Worm (Caenorhabditis elegans) whole organism, young adult: ENCODE measurements around the gene B0464.6.

Experiments
- F39B2.1 ChIP-seq: fragments of 200-800 bp; sonication (Bioruptor generic); IDR thresholded peaks from 2 replicates; pipeline ENCODE4 v1.3.6; 2022; ENCODE audit warnings: missing genetic modification reagents, missing genetic modification characterization, missing compliant biosample characterization
- T26A5.8 ChIP-seq: sonication (generic microtip); optimal IDR thresholded peaks from 2 replicates; lab custom pipeline; 2016; ENCODE audit warnings: missing genetic modification characterization, missing compliant biosample characterization
- Y95B8A.8 ChIP-seq: fragments of 200-800 bp; sonication (Bioruptor generic); IDR thresholded peaks from 2 replicates; pipeline ENCODE4 v1.3.6; 2022; ENCODE audit warnings: missing genetic modification reagents, missing genetic modification characterization, missing compliant biosample characterization
- akir-1 ChIP-seq: fragments of 200-800 bp; sonication (Bioruptor generic); optimal IDR thresholded peaks from 2 replicates; lab custom pipeline; 2018; ENCODE audit warnings: mild to moderate bottlenecking, missing genetic modification characterization, moderate library complexity, missing compliant biosample characterization
- bed-2 ChIP-seq: fragments of 200-800 bp; sonication (Bioruptor generic); IDR thresholded peaks from 2 replicates; pipeline ENCODE4 v1.3.6; 2022; ENCODE audit warnings: missing genetic modification reagents, missing genetic modification characterization, missing compliant biosample characterization
- cebp-2 ChIP-seq: fragments of 200-800 bp; sonication (Bioruptor generic); IDR thresholded peaks from 2 replicates; pipeline ENCODE4 v1.3.6; 2022; ENCODE audit warnings: missing genetic modification characterization, missing compliant biosample characterization
- egl-18 ChIP-seq: fragments of 200-800 bp; sonication (Bioruptor generic); IDR thresholded peaks from 2 replicates; pipeline ENCODE4 v1.3.6; 2022; ENCODE audit warnings: missing genetic modification reagents, missing genetic modification characterization, missing compliant biosample characterization
- ets-4 ChIP-seq: fragments of 200-800 bp; sonication (Bioruptor generic); optimal IDR thresholded peaks from 2 replicates; lab custom pipeline; 2018; ENCODE audit warnings: mild to moderate bottlenecking, missing genetic modification characterization, missing compliant biosample characterization
- mxl-1 ChIP-seq: sonication (generic microtip); optimal IDR thresholded peaks from 2 replicates; lab custom pipeline; 2016; ENCODE audit warnings: missing genetic modification characterization, missing compliant biosample characterization
- nhr-27 ChIP-seq: fragments of 200-800 bp; sonication (Bioruptor generic); optimal IDR thresholded peaks from 2 replicates; lab custom pipeline; 2018; ENCODE audit warnings: mild to moderate bottlenecking, missing genetic modification characterization, moderate library complexity, missing compliant biosample characterization
- snpc-4 ChIP-seq, 5 experiments: fragments of 150-350 bp in 1 of 5; sonication (generic microtip) in 4 of 5; optimal IDR thresholded peaks; 2 replicates each; lab custom pipeline; 2014 to 2018; ENCODE audit warnings: missing genetic modification characterization in 5 of 5, missing biosample characterization in 3 of 5, antibody characterized with exemption in 2 of 5, mild to moderate bottlenecking in 2 of 5, missing compliant biosample characterization in 2 of 5, missing genotype in 2 of 5, moderate library complexity in 2 of 5, missing genetic modification reagents in 1 of 5
- xnd-1 ChIP-seq: sonication (generic microtip); optimal IDR thresholded peaks from 2 replicates; lab custom pipeline; 2016; ENCODE audit warnings: missing genotype, missing genetic modification reagents, missing genetic modification characterization, missing compliant biosample characterization
- zfh-2 ChIP-seq: fragments of 200-800 bp; sonication (Bioruptor generic); conservative IDR thresholded peaks from 2 replicates; pipeline ENCODE4 v1.3.6; 2022; ENCODE audit warnings: missing genetic modification reagents, missing genetic modification characterization, missing compliant biosample characterization
- ztf-6 ChIP-seq: fragments of 200-800 bp; sonication (Bioruptor generic); IDR thresholded peaks from 2 replicates; pipeline ENCODE4 v1.3.6; 2022; ENCODE audit warnings: missing genetic modification reagents, missing genetic modification characterization, missing compliant biosample characterization

DNA sequence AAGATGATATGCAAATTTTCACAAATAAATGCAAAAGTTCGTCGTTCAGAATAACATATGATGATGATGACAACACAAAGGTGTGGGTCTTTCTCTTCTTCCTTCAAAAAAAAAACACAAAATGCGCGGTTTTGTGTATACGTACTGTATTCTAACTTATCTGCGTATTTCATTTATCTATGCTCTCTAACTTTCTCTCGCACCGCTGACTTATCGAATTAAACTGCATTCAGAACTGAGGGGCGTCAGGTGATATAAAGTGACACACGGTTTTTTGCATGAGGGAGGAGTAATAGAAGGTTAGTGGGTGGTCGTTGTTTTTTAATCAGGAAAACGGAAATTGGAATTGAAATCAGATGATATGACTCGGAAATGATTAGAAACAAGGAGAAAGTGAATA lies 34.5 kb upstream of the B0464.6 start, which contains the start of gene sod-4:
- no peak for TF ChIP-seq ets-4 (GFP tag; lab: Kevin White, UChicago)
- no peak for TF ChIP-seq cebp-2 (GFP tag; lab: Robert Waterston, UW)
- TF ChIP-seq ztf-6, result no peak
- no peak for TF ChIP-seq bed-2 (GFP tag; lab: Robert Waterston, UW)
- TF ChIP-seq zfh-2 (GFP tag; lab: Robert Waterston, UW), result no peak
- TF ChIP-seq Y95B8A.8 (GFP tag; lab: Robert Waterston, UW), result no peak
- no peak for TF ChIP-seq snpc-4 (GFP tag; optimal IDR thresholded peaks at IDR 0.05; lab: Kevin White, UChicago)
- TF ChIP-seq snpc-4 (tag; optimal IDR thresholded peaks at IDR 0.05; lab: Kevin White, UChicago), result no peak
- no peak for TF ChIP-seq T26A5.8
- TF ChIP-seq akir-1 (GFP tag; lab: Kevin White, UChicago), result no peak
- no peak for TF ChIP-seq xnd-1 (tag; lab: Kevin White, UChicago)
- no peak for TF ChIP-seq egl-18 (GFP tag; lab: Robert Waterston, UW)
- TF ChIP-seq nhr-27 (tag; lab: Kevin White, UChicago), result no peak
- no peak for TF ChIP-seq mxl-1 (tag; lab: Kevin White, UChicago)
- no peak for TF ChIP-seq F39B2.1 (GFP tag; lab: Robert Waterston, UW)
